Fruit fly (Drosophila melanogaster) whole organism, adult: ENCODE measurements around the gene CG13643.

Experiments used
- CG14711 ChIP-seq: fragments of 200-800 bp; sonication (Bioruptor generic); optimal IDR thresholded peaks from 2 replicates; lab custom pipeline; 2018; ENCODE audit warnings: missing biosample characterization, mild to moderate bottlenecking, missing genetic modification characterization, moderate library complexity
- CG1620 ChIP-seq: fragments of 200-800 bp; sonication (Bioruptor generic); optimal IDR thresholded peaks from 2 replicates; lab custom pipeline; 2016; ENCODE audit warnings: missing biosample characterization, missing genetic modification characterization
- CG33017 ChIP-seq: fragments of 200-800 bp; sonication (Bioruptor generic); optimal IDR thresholded peaks from 2 replicates; lab custom pipeline; 2018; ENCODE audit warnings: missing biosample characterization, mild to moderate bottlenecking, missing genetic modification characterization, moderate library complexity

DNA sequence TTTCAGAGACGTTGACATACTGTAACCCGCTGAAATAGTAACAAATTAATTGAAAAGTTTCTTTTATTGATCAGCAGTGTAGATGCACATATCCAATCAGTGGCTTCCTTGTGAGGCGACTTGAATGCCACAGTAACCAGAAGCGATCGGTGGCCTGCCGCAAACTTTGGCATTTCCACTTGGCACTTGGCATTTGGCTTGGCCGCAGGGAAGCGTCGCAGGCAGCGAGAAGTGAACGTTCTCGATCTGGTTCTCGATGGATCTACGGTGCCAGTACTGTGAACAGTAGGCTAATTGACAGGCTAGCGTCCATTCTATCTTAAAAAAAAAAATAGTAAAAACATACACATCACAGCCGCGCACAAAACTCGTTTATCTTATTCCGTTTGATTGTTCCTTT lies 5.0 kb downstream of the CG13643 start, which contains the start of gene CG10845:
- no peak for TF ChIP-seq CG14711
- no peak for TF ChIP-seq CG33017
- TF ChIP-seq CG1620 (GFP tag; lab: Kevin White, UChicago) = no peak
